Fruit fly (Drosophila melanogaster) whole organism, pupa: ENCODE measurements around the gene bumpel.

Experiments
- CG10348 ChIP-seq: fragments of 200-800 bp; sonication (Bioruptor generic); IDR thresholded peaks from 2 replicates; pipeline ENCODE4 v1.3.6; 2022; ENCODE audit warnings: missing biosample characterization, missing genetic modification characterization
- CG12605 ChIP-seq: fragments of 200-800 bp; sonication (Bioruptor generic); IDR thresholded peaks from 2 replicates; pipeline ENCODE4 v1.3.6; 2022; ENCODE audit warnings: missing biosample characterization, missing genetic modification characterization
- CG13204 ChIP-seq: fragments of 200-800 bp; sonication (Bioruptor generic); optimal IDR thresholded peaks from 2 replicates; lab custom pipeline; 2018; ENCODE audit warnings: missing biosample characterization, mild to moderate bottlenecking, missing genetic modification characterization, moderate library complexity
- CG14655 ChIP-seq: fragments of 200-800 bp; sonication (Bioruptor generic); optimal IDR thresholded peaks from 3 replicates; lab custom pipeline; 2017; ENCODE audit warnings: mild to moderate bottlenecking, missing biosample characterization, missing genetic modification reagents, missing genetic modification characterization
- CG15710 ChIP-seq: fragments of 200-800 bp; sonication (Bioruptor generic); optimal IDR thresholded peaks from 2 replicates; lab custom pipeline; 2018; ENCODE audit warnings: missing biosample characterization, mild to moderate bottlenecking, missing genetic modification characterization, moderate library complexity
- CG17806 ChIP-seq: fragments of 200-800 bp; sonication (Bioruptor generic); optimal IDR thresholded peaks from 2 replicates; lab custom pipeline; 2018; ENCODE audit warnings: missing biosample characterization, mild to moderate bottlenecking, missing genetic modification characterization, moderate library complexity
- CG32121 ChIP-seq: fragments of 200-800 bp; sonication (Bioruptor generic); IDR thresholded peaks from 2 replicates; pipeline ENCODE4 v1.3.6; 2022; ENCODE audit warnings: missing biosample characterization, missing genetic modification characterization
- CG34367 ChIP-seq: fragments of 200-800 bp; sonication (Bioruptor generic); optimal IDR thresholded peaks from 2 replicates; lab custom pipeline; 2018; ENCODE audit warnings: missing biosample characterization, mild to moderate bottlenecking, missing genetic modification characterization
- CG4496 ChIP-seq: fragments of 200-800 bp; sonication (Bioruptor generic); IDR thresholded peaks from 3 replicates; pipeline ENCODE4 v1.3.6; 2022; ENCODE audit warnings: missing biosample characterization, missing genetic modification characterization
- CG8159 ChIP-seq: fragments of 200-800 bp; sonication (Bioruptor generic); optimal IDR thresholded peaks from 3 replicates; lab custom pipeline; 2018; ENCODE audit warnings: missing biosample characterization, mild to moderate bottlenecking, missing genetic modification characterization, moderate library complexity
- CG8301 ChIP-seq: fragments of 200-800 bp; sonication (Bioruptor generic); optimal IDR thresholded peaks from 2 replicates; lab custom pipeline; 2018; ENCODE audit warnings: missing biosample characterization, mild to moderate bottlenecking, missing genetic modification characterization
- CG9948 ChIP-seq: fragments of 200-800 bp; sonication (Bioruptor generic); optimal IDR thresholded peaks from 2 replicates; lab custom pipeline; 2018; ENCODE audit warnings: missing biosample characterization, mild to moderate bottlenecking, missing genetic modification characterization, moderate library complexity
- D1 ChIP-seq: fragments of 200-800 bp; sonication (Bioruptor generic); optimal IDR thresholded peaks from 2 replicates; lab custom pipeline; 2018; ENCODE audit warnings: missing biosample characterization, mild to moderate bottlenecking, missing genetic modification characterization, moderate library complexity
- EcR ChIP-seq: fragments of 200-800 bp; sonication (Bioruptor generic); optimal IDR thresholded peaks from 3 replicates; lab custom pipeline; 2019; ENCODE audit warnings: missing biosample characterization, missing genetic modification characterization, mild to moderate bottlenecking, moderate library complexity, missing genetic modification reagents
- Ets98B ChIP-seq: fragments of 200-800 bp; sonication (Bioruptor generic); IDR thresholded peaks from 2 replicates; pipeline ENCODE4 v1.3.6; 2022; ENCODE audit warnings: missing biosample characterization, missing genetic modification characterization
- Pif1A ChIP-seq: fragments of 200-800 bp; sonication (Bioruptor generic); optimal IDR thresholded peaks from 3 replicates; lab custom pipeline; 2016; ENCODE audit warnings: missing biosample characterization, missing genetic modification characterization
- Pif1B ChIP-seq: fragments of 200-800 bp; sonication (Bioruptor generic); optimal IDR thresholded peaks from 3 replicates; lab custom pipeline; 2016; ENCODE audit warnings: missing biosample characterization, missing genetic modification characterization
- Snoo ChIP-seq: fragments of 200-800 bp; sonication (Bioruptor generic); optimal IDR thresholded peaks from 3 replicates; lab custom pipeline; 2017; ENCODE audit warnings: missing biosample characterization, mild to moderate bottlenecking, missing genetic modification characterization, inconsistent platforms
- fd96Ca ChIP-seq: fragments of 200-800 bp; sonication (Bioruptor generic); IDR thresholded peaks from 3 replicates; pipeline ENCODE4 v1.3.6; 2022; ENCODE audit warnings: missing biosample characterization, missing genetic modification characterization
- gl ChIP-seq: fragments of 200-800 bp; sonication (Bioruptor generic); optimal IDR thresholded peaks from 2 replicates; lab custom pipeline; 2018; ENCODE audit warnings: missing biosample characterization, mild to moderate bottlenecking, missing genetic modification characterization
- rn ChIP-seq: fragments of 200-800 bp; sonication (Bioruptor generic); IDR thresholded peaks from 2 replicates; pipeline ENCODE4 v1.3.6; 2022; ENCODE audit warnings: missing biosample characterization, missing genetic modification characterization

Gene bumpel

dm6 chr3R:11441038-11441437, 22.6 kb upstream of the bumpel start:
- no peak for TF ChIP-seq CG4496 (GFP tag; lab: Robert Waterston, UW)
- no peak for TF ChIP-seq CG34367 (tag; lab: Kevin White, UChicago)
- no peak for TF ChIP-seq Pif1A (GFP tag; lab: Kevin White, UChicago)
- TF ChIP-seq CG8301 (tag; lab: Kevin White, UChicago) = no peak
- TF ChIP-seq rn = no peak
- no peak for TF ChIP-seq CG14655
- no peak for TF ChIP-seq gl (tag; lab: Kevin White, UChicago)
- TF ChIP-seq D1 (tag; lab: Kevin White, UChicago) = no peak
- TF ChIP-seq Pif1B = no peak
- no peak for TF ChIP-seq CG8159 (tag; lab: Kevin White, UChicago)
- no peak for TF ChIP-seq EcR (GFP tag; lab: Kevin White, UChicago)
- TF ChIP-seq CG32121 (GFP tag; lab: Robert Waterston, UW) = no peak
- TF ChIP-seq Ets98B (GFP tag; lab: Robert Waterston, UW) = no peak
- no peak for TF ChIP-seq CG12605 (GFP tag; lab: Robert Waterston, UW)
- no peak for TF ChIP-seq CG9948 (tag; lab: Kevin White, UChicago)
- TF ChIP-seq CG17806 (tag; lab: Kevin White, UChicago) = no peak
- TF ChIP-seq Snoo = no peak
- no peak for TF ChIP-seq CG13204

dm6 chr3R:11437528-11437927, 19.1 kb upstream of the bumpel start, which contains the start of gene CG17230:
TSS of gene CG17230 (plus strand) at chr3R:11437785.
- TF ChIP-seq Pif1B (no peak), CG4496 (GFP tag; lab: Robert Waterston, UW) (no peak), CG13204 (no peak), CG34367 (tag; lab: Kevin White, UChicago) (no peak), fd96Ca (no peak; the same call in 2 of the 3 replicates), CG32121 (GFP tag; lab: Robert Waterston, UW) (no peak), EcR (GFP tag; lab: Kevin White, UChicago) (no peak)
- TF ChIP-seq, all 21 proteins: peak for 0

dm6 chr3R:11435537-11436234, 17.2 kb upstream of the bumpel start, which contains the start of the genes Exd2 and CG5281:
TSS of gene Exd2 (minus strand) at chr3R:11435703.
TSS of gene CG5281 (plus strand) at chr3R:11435850.
- no peak for TF ChIP-seq D1 (tag; lab: Kevin White, UChicago)
- TF ChIP-seq EcR (GFP tag; lab: Kevin White, UChicago) = peak; percentile 80
- TF ChIP-seq fd96Ca = 0 out of 3 replicates have a peak, but pooled peaks have one; percentile 10
- TF ChIP-seq CG12605 (GFP tag; lab: Robert Waterston, UW) = no peak
- peak; percentile 5 for TF ChIP-seq CG15710 (tag; lab: Kevin White, UChicago)
- TF ChIP-seq CG9948 (tag; lab: Kevin White, UChicago) = peak; percentile 6
- TF ChIP-seq Snoo = no peak
- no peak for TF ChIP-seq CG13204
- no peak for TF ChIP-seq gl (tag; lab: Kevin White, UChicago)
- no peak for TF ChIP-seq Ets98B (GFP tag; lab: Robert Waterston, UW)
- TF ChIP-seq CG8159 (tag; lab: Kevin White, UChicago) = peak; percentile 14
- no peak for TF ChIP-seq CG4496 (GFP tag; lab: Robert Waterston, UW)
- no peak for TF ChIP-seq CG32121 (GFP tag; lab: Robert Waterston, UW)
- no peak for TF ChIP-seq CG34367 (tag; lab: Kevin White, UChicago)

- TF ChIP-seq CG9948 (tag; lab: Kevin White, UChicago) = no peak
- TF ChIP-seq gl (tag; lab: Kevin White, UChicago) = no peak
Measured at dm6 chr3R:11431395-11431977, 13.0 kb upstream of the bumpel start, which contains the start of the genes RpL24-like and CG5276. TSS of gene RpL24-like (minus strand) at chr3R:11431582. TSS of gene CG5276 (plus strand) at chr3R:11431738.

- TF ChIP-seq CG8301 (tag; lab: Kevin White, UChicago) = no peak
- no peak for TF ChIP-seq CG13204
- TF ChIP-seq CG17806 (tag; lab: Kevin White, UChicago) = no peak
- TF ChIP-seq CG15710 (tag; lab: Kevin White, UChicago) = no peak
- TF ChIP-seq D1 (tag; lab: Kevin White, UChicago) = no peak
Measured at dm6 chr3R:11430307-11430706, 11.8 kb upstream of the bumpel start.

- no peak for TF ChIP-seq Ets98B (GFP tag; lab: Robert Waterston, UW)
Measured at dm6 chr3R:11429814-11430213, 11.3 kb upstream of the bumpel start, which contains the start of gene Dtd. TSS of gene Dtd (plus strand) at chr3R:11430061.

- TF ChIP-seq CG9948 (tag; lab: Kevin White, UChicago) (peak; percentile 85), CG8159 (tag; lab: Kevin White, UChicago) (peak; percentile 88), CG4496 (GFP tag; lab: Robert Waterston, UW) (peak; percentile 93), CG34367 (tag; lab: Kevin White, UChicago) (peak; percentile 85), D1 (tag; lab: Kevin White, UChicago) (no peak), CG32121 (GFP tag; lab: Robert Waterston, UW) (peak; percentile 94), CG14655 (no peak), EcR (GFP tag; lab: Kevin White, UChicago) (no peak), rn (peak; percentile 92), CG12605 (GFP tag; lab: Robert Waterston, UW) (peak; percentile 79), Ets98B (GFP tag; lab: Robert Waterston, UW) (peak; percentile 91), fd96Ca (peak; percentile 98), Snoo (peak; percentile 90), Pif1B (no peak), CG13204 (no peak), gl (tag; lab: Kevin White, UChicago) (peak; percentile 64), CG17806 (tag; lab: Kevin White, UChicago) (peak; percentile 85), CG15710 (tag; lab: Kevin White, UChicago) (peak; percentile 88), CG10348 (GFP tag; lab: Robert Waterston, UW) (peak; percentile 89)
Measured at dm6 chr3R:11421643-11422122, 3.2 kb upstream of the bumpel start, which contains the start of the genes ninaG and Sptz. TSS of gene ninaG (minus strand) at chr3R:11421693. TSS of gene Sptz (plus strand) at chr3R:11422092.
